Worm (Caenorhabditis elegans): Measurements from ENCODE around the gene R102.1.

DNA sequence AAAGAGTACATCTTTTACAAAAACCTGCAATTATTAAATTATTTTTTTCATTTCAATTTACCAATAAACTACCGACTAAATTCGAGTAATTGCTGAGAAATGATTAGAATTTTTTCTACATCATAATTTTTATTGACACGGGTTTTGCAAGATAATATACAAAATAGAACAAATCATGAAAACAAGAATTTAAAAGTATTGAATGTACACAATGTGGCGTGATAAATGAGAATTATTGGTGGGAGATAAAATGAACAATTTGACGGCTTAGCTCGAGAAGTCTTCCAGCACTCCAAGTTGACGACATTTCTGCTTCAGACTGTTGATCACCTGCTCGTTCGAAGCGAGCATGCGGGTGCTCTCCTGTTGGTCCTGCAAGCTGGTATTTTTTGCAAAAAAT lies 9.4 kb downstream of the R102.1 start, which contains the start of gene R102.4:
- TF ChIP-seq unc-39 (tag; optimal IDR thresholded peaks at IDR 0.05), result no peak
- no peak for TF ChIP-seq snpc-4 (tag; optimal IDR thresholded peaks at IDR 0.05)
- no peak for TF ChIP-seq bed-3 (GFP tag; optimal IDR thresholded peaks at IDR 0.05)
- TF ChIP-seq nhr-76 (tag; optimal IDR thresholded peaks at IDR 0.05), result no peak
- TF ChIP-seq nhr-28 (tag; optimal IDR thresholded peaks at IDR 0.05), result no peak
- TF ChIP-seq lsy-2 (tag; optimal IDR thresholded peaks at IDR 0.05), result no peak
